1 fruit fly cellular context compared by ENCODE assay signal in genomic region chrX:7691947-7692739, dm6.
A peak's percentile ranks its signal among the peaks of the same experiment; 100 is the strongest.
TF ChIP-seq lines count a peak whose summit lies in the region.

No protein-coding gene starts in this region.

TF ChIP-seq in whole organism, embryonic, 481 proteins besides CTCF, POLR2A, EP300 and RAD21 (continued from another document and continues in another):
- TF ChIP-seq YL-1 (GFP tag; optimal IDR thresholded peaks at IDR 0.05; lab: Kevin White, UChicago) (no peak), bigmax (GFP tag; optimal IDR thresholded peaks at IDR 0.05; lab: Kevin White, UChicago) (no peak), Hmx (GFP tag; optimal IDR thresholded peaks at IDR 0.05; lab: Kevin White, UChicago) (peak; percentile 31), CG30431 (GFP tag; optimal IDR thresholded peaks at IDR 0.05; lab: Kevin White, UChicago) (peak; percentile 3), PHDP (tag; optimal IDR thresholded peaks at IDR 0.05; lab: Kevin White, UChicago) (peak; percentile 82), CG18476 (GFP tag; optimal IDR thresholded peaks at IDR 0.05; lab: Kevin White, UChicago) (peak; percentile 68), CoRest (tag; optimal IDR thresholded peaks at IDR 0.05; lab: Kevin White, UChicago) (peak; percentile 82), tio (GFP tag; optimal IDR thresholded peaks at IDR 0.05; lab: Kevin White, UChicago) (peak; percentile 72), HmgZ (tag; optimal IDR thresholded peaks at IDR 0.05; lab: Kevin White, UChicago) (peak; percentile 28), pfk (GFP tag; optimal IDR thresholded peaks at IDR 0.05; lab: Kevin White, UChicago) (peak; percentile 4), pnt (GFP tag; optimal IDR thresholded peaks at IDR 0.05; lab: Kevin White, UChicago) (peak; percentile 52), CG15601 (tag; optimal IDR thresholded peaks at IDR 0.05; lab: Kevin White, UChicago) (peak; percentile 21), CkIIα-i1 (GFP tag; IDR thresholded peaks at IDR 0.05; lab: Robert Waterston, UW) (no peak), z (GFP tag; IDR thresholded peaks at IDR 0.05; lab: Robert Waterston, UW) (no peak), disco-r (GFP tag; optimal IDR thresholded peaks at IDR 0.05; lab: Kevin White, UChicago) (peak; percentile 38), Sin3A (optimal IDR thresholded peaks at IDR 0.05; lab: Kevin White, UChicago) (no peak), bcd (GFP tag; optimal IDR thresholded peaks at IDR 0.05; lab: Kevin White, UChicago) (peak; percentile 71), MTF-1 (GFP tag; optimal IDR thresholded peaks at IDR 0.05; lab: Kevin White, UChicago; ENCODE audit: borderline replicate concordance) (no peak), ATbp (GFP tag; optimal IDR thresholded peaks at IDR 0.05; lab: Kevin White, UChicago) (peak; percentile 11), chinmo (GFP tag; IDR thresholded peaks at IDR 0.05; lab: Robert Waterston, UW; ENCODE audit: partially characterized antibody) (peak; percentile 80; the same call in 1 of the 4 replicates), CG11085 (GFP tag; IDR thresholded peaks at IDR 0.05; lab: Robert Waterston, UW) (no peak), ERR (GFP tag; optimal IDR thresholded peaks at IDR 0.05; lab: Kevin White, UChicago) (no peak), Lpt (GFP tag; optimal IDR thresholded peaks at IDR 0.05; lab: Kevin White, UChicago) (no peak), CG4707 (GFP tag; optimal IDR thresholded peaks at IDR 0.05; lab: Kevin White, UChicago) (no peak), stc (GFP tag; IDR thresholded peaks at IDR 0.05; lab: Robert Waterston, UW) (peak; percentile 64; the same call in 1 of the 2 replicates), CG9727 (GFP tag; optimal IDR thresholded peaks at IDR 0.05; lab: Kevin White, UChicago) (peak; percentile 75), CG8359 (GFP tag; optimal IDR thresholded peaks at IDR 0.05; lab: Kevin White, UChicago; ENCODE audit: borderline replicate concordance) (no peak), Bgb (GFP tag; IDR thresholded peaks at IDR 0.05; lab: Robert Waterston, UW; ENCODE audit: partially characterized antibody) (no peak), exex (tag; optimal IDR thresholded peaks at IDR 0.05; lab: Kevin White, UChicago) (no peak), CG14710 (tag; optimal IDR thresholded peaks at IDR 0.05; lab: Kevin White, UChicago) (peak; percentile 48), gt (GFP tag; IDR thresholded peaks at IDR 0.05; lab: Robert Waterston, UW) (no peak), CG8290 (GFP tag; optimal IDR thresholded peaks at IDR 0.05; lab: Kevin White, UChicago) (no peak), CG8290 (tag; optimal IDR thresholded peaks at IDR 0.05; lab: Kevin White, UChicago) (peak in 1 of 2 experiments; percentile 51), CG13775 (GFP tag; optimal IDR thresholded peaks at IDR 0.05; lab: Kevin White, UChicago) (peak; percentile 63), ttk (GFP tag; IDR thresholded peaks at IDR 0.05; lab: Robert Waterston, UW) (peak; percentile 61), tgo (GFP tag; IDR thresholded peaks at IDR 0.05; lab: Robert Waterston, UW) (peak; percentile 70), CG6654 (GFP tag; optimal IDR thresholded peaks at IDR 0.05; lab: Kevin White, UChicago) (peak; percentile 16), Mad (GFP tag; optimal IDR thresholded peaks at IDR 0.05; lab: Kevin White, UChicago) (peak; percentile 41), croc (GFP tag; conservative IDR thresholded peaks at IDR 0.05; lab: Robert Waterston, UW) (no peak), hth (optimal IDR thresholded peaks at IDR 0.05; lab: Kevin White, UChicago) (no peak), CG6272 (GFP tag; IDR thresholded peaks at IDR 0.05; lab: Robert Waterston, UW) (0 out of 2 replicates have a peak, but pooled peaks have one; percentile 6), Rfx (GFP tag; IDR thresholded peaks at IDR 0.05; lab: Robert Waterston, UW) (peak; percentile 74), CG3281 (GFP tag; optimal IDR thresholded peaks at IDR 0.05; lab: Kevin White, UChicago) (peak; percentile 87), CG17802 (tag; optimal IDR thresholded peaks at IDR 0.05; lab: Kevin White, UChicago) (no peak), CG14667 (GFP tag; IDR thresholded peaks at IDR 0.05; lab: Robert Waterston, UW) (peak; percentile 48; the same call in 1 of the 2 replicates), CG14441 (GFP tag; IDR thresholded peaks at IDR 0.05; lab: Robert Waterston, UW) (peak; percentile 73), tll (GFP tag; optimal IDR thresholded peaks at IDR 0.05; lab: Kevin White, UChicago) (no peak), Med (GFP tag; lab: Kevin White, UChicago) (peak; percentile 92), Tbp (GFP tag; optimal IDR thresholded peaks at IDR 0.05; lab: Kevin White, UChicago) (no peak), CG7271 (tag; optimal IDR thresholded peaks at IDR 0.05; lab: Kevin White, UChicago) (no peak), Ets97D (GFP tag; optimal IDR thresholded peaks at IDR 0.05; lab: Kevin White, UChicago) (peak; percentile 19), CG15011 (GFP tag; optimal IDR thresholded peaks at IDR 0.05; lab: Kevin White, UChicago) (peak; percentile 32), CG9817 (tag; optimal IDR thresholded peaks at IDR 0.05; lab: Kevin White, UChicago) (peak; percentile 68), CG5180 (GFP tag; optimal IDR thresholded peaks at IDR 0.05; lab: Kevin White, UChicago) (peak; percentile 9), CG2129 (GFP tag; IDR thresholded peaks at IDR 0.05; lab: Robert Waterston, UW; ENCODE audit: partially characterized antibody) (no peak), CG3407 (GFP tag; optimal IDR thresholded peaks at IDR 0.05; lab: Kevin White, UChicago) (no peak), CG34224 (GFP tag; IDR thresholded peaks at IDR 0.05; lab: Robert Waterston, UW; ENCODE audit: partially characterized antibody) (no peak), Neu2 (GFP tag; optimal IDR thresholded peaks at IDR 0.05; lab: Kevin White, UChicago; ENCODE audit: borderline replicate concordance) (no peak), wdn (GFP tag; IDR thresholded peaks at IDR 0.05; lab: Robert Waterston, UW) (peak; percentile 71), dysf (GFP tag; IDR thresholded peaks at IDR 0.05; lab: Robert Waterston, UW) (peak; percentile 81), tin (GFP tag; optimal IDR thresholded peaks at IDR 0.05; lab: Kevin White, UChicago) (peak; percentile 0), mirr (GFP tag; optimal IDR thresholded peaks at IDR 0.05; lab: Kevin White, UChicago) (no peak), ro (GFP tag; IDR thresholded peaks at IDR 0.05; lab: Robert Waterston, UW) (no peak), CG5245 (GFP tag; optimal IDR thresholded peaks at IDR 0.05; lab: Kevin White, UChicago) (peak; percentile 37), CG16815 (GFP tag; optimal IDR thresholded peaks at IDR 0.05; lab: Kevin White, UChicago) (peak; percentile 33), NK7.1 (GFP tag; optimal IDR thresholded peaks at IDR 0.05; lab: Kevin White, UChicago) (peak; percentile 17), CG7987 (GFP tag; optimal IDR thresholded peaks at IDR 0.05; lab: Kevin White, UChicago) (no peak), Atf6 (GFP tag; IDR thresholded peaks at IDR 0.05; lab: Robert Waterston, UW) (peak; percentile 93), Bdp1 (GFP tag; optimal IDR thresholded peaks at IDR 0.05; lab: Kevin White, UChicago) (no peak), sr (GFP tag; IDR thresholded peaks at IDR 0.05; lab: Robert Waterston, UW) (no peak), CG1647 (GFP tag; optimal IDR thresholded peaks at IDR 0.05; lab: Kevin White, UChicago) (peak; percentile 63), sob (GFP tag; IDR thresholded peaks at IDR 0.05; lab: Robert Waterston, UW) (peak; percentile 34; the same call in 1 of the 2 replicates), Gsc (GFP tag; IDR thresholded peaks at IDR 0.05; lab: Robert Waterston, UW) (no peak), ab (GFP tag; optimal IDR thresholded peaks at IDR 0.05; lab: Kevin White, UChicago) (no peak), CG5953 (GFP tag; IDR thresholded peaks at IDR 0.05; lab: Robert Waterston, UW) (0 out of 2 replicates have a peak, but pooled peaks have one; percentile 57), CG10654 (GFP tag; optimal IDR thresholded peaks at IDR 0.05; lab: Kevin White, UChicago) (peak; percentile 39), kni (GFP tag; optimal IDR thresholded peaks at IDR 0.05; lab: Kevin White, UChicago) (no peak), CG9437 (GFP tag; optimal IDR thresholded peaks at IDR 0.05; lab: Kevin White, UChicago) (peak; percentile 66), lilli (GFP tag; optimal IDR thresholded peaks at IDR 0.05; lab: Kevin White, UChicago) (peak; percentile 71), unc-4 (GFP tag; IDR thresholded peaks at IDR 0.05; lab: Robert Waterston, UW; ENCODE audit: partially characterized antibody) (0 out of 2 replicates have a peak, but pooled peaks have one; percentile 13), CG34422 (GFP tag; IDR thresholded peaks at IDR 0.05; lab: Robert Waterston, UW) (peak; percentile 45; the same call in 1 of the 3 replicates), sna (GFP tag; IDR thresholded peaks at IDR 0.05; lab: Robert Waterston, UW; ENCODE audit: partially characterized antibody) (no peak), ci (GFP tag; IDR thresholded peaks at IDR 0.05; lab: Robert Waterston, UW) (peak; percentile 75), crol (GFP tag; IDR thresholded peaks at IDR 0.05; lab: Robert Waterston, UW) (no peak), CG2875 (GFP tag; optimal IDR thresholded peaks at IDR 0.05; lab: Kevin White, UChicago) (no peak), salm (tag; optimal IDR thresholded peaks at IDR 0.05; lab: Kevin White, UChicago) (peak; percentile 8), fd64A (GFP tag; optimal IDR thresholded peaks at IDR 0.05; lab: Kevin White, UChicago) (peak; percentile 20), Sry-δ (GFP tag; optimal IDR thresholded peaks at IDR 0.05; lab: Kevin White, UChicago) (peak; percentile 25), da (GFP tag; optimal IDR thresholded peaks at IDR 0.05; lab: Kevin White, UChicago) (peak; percentile 33), C15 (GFP tag; IDR thresholded peaks at IDR 0.05; lab: Robert Waterston, UW) (0 out of 3 replicates have a peak, but pooled peaks have one; percentile 16), CG17829 (tag; optimal IDR thresholded peaks at IDR 0.05; lab: Kevin White, UChicago) (peak; percentile 56), CG13624 (GFP tag; optimal IDR thresholded peaks at IDR 0.05; lab: Kevin White, UChicago) (peak; percentile 88), nau (GFP tag; optimal IDR thresholded peaks at IDR 0.05; lab: Kevin White, UChicago) (peak; percentile 52), repo (GFP tag; optimal IDR thresholded peaks at IDR 0.05; lab: Kevin White, UChicago) (no peak), CG17568 (GFP tag; optimal IDR thresholded peaks at IDR 0.05; lab: Kevin White, UChicago) (no peak), CG3995 (GFP tag; optimal IDR thresholded peaks at IDR 0.05; lab: Kevin White, UChicago) (peak; percentile 4), CG9876 (GFP tag; optimal IDR thresholded peaks at IDR 0.05; lab: Kevin White, UChicago) (no peak), MBD-R2 (GFP tag; IDR thresholded peaks at IDR 0.05; lab: Robert Waterston, UW) (peak; percentile 12; the same call in 1 of the 2 replicates), lov (optimal IDR thresholded peaks at IDR 0.05; lab: Kevin White, UChicago) (no peak), lov (GFP tag; IDR thresholded peaks at IDR 0.05; lab: Robert Waterston, UW) (no peak), CG14014 (GFP tag; IDR thresholded peaks at IDR 0.05; lab: Robert Waterston, UW) (peak; percentile 73), en (GFP tag; optimal IDR thresholded peaks at IDR 0.05; lab: Kevin White, UChicago) (peak; percentile 59), CG11723 (GFP tag; optimal IDR thresholded peaks at IDR 0.05; lab: Kevin White, UChicago) (peak; percentile 50), Fer1 (GFP tag; optimal IDR thresholded peaks at IDR 0.05; lab: Kevin White, UChicago) (peak; percentile 77), CG2202 (tag; optimal IDR thresholded peaks at IDR 0.05; lab: Kevin White, UChicago) (no peak), CG7357 (GFP tag; IDR thresholded peaks at IDR 0.05; lab: Robert Waterston, UW) (peak; percentile 40; the same call in 1 of the 3 replicates), CG15479 (GFP tag; optimal IDR thresholded peaks at IDR 0.05; lab: Kevin White, UChicago) (no peak), CG17912 (GFP tag; optimal IDR thresholded peaks at IDR 0.05; lab: Kevin White, UChicago) (no peak), CG12744 (GFP tag; optimal IDR thresholded peaks at IDR 0.05; lab: Kevin White, UChicago) (peak; percentile 60), CG43689 (GFP tag; IDR thresholded peaks at IDR 0.05; lab: Robert Waterston, UW) (no peak), CG4730 (GFP tag; IDR thresholded peaks at IDR 0.05; lab: Robert Waterston, UW) (peak; percentile 56), CG17361 (GFP tag; IDR thresholded peaks at IDR 0.05; lab: Robert Waterston, UW) (peak; percentile 85), caup (GFP tag; optimal IDR thresholded peaks at IDR 0.05; lab: Kevin White, UChicago; ENCODE audit: severe bottlenecking) (peak; percentile 67), kay (GFP tag; optimal IDR thresholded peaks at IDR 0.05; lab: Kevin White, UChicago) (peak; percentile 5), Opbp (GFP tag; IDR thresholded peaks at IDR 0.05; lab: Robert Waterston, UW; ENCODE audit: partially characterized antibody) (no peak), vvl (GFP tag; IDR thresholded peaks at IDR 0.05; lab: Robert Waterston, UW) (peak; percentile 73), wor (GFP tag; IDR thresholded peaks at IDR 0.05; lab: Robert Waterston, UW) (peak; percentile 42; the same call in 1 of the 2 replicates), br (optimal IDR thresholded peaks at IDR 0.05; lab: Kevin White, UChicago) (no peak), CG11560 (tag; IDR thresholded peaks at IDR 0.05; lab: Robert Waterston, UW) (peak; percentile 22; the same call in 1 of the 3 replicates), Sox102F (GFP tag; optimal IDR thresholded peaks at IDR 0.05; lab: Kevin White, UChicago) (peak; percentile 79), CG12104 (GFP tag; optimal IDR thresholded peaks at IDR 0.05; lab: Kevin White, UChicago) (peak; percentile 76), tna (GFP tag; IDR thresholded peaks at IDR 0.05; lab: Robert Waterston, UW; ENCODE audit: partially characterized antibody) (no peak), Deaf1 (tag; optimal IDR thresholded peaks at IDR 0.05; lab: Kevin White, UChicago) (peak; percentile 60), CG2889 (GFP tag; IDR thresholded peaks at IDR 0.05; lab: Robert Waterston, UW) (peak; percentile 72; the same call in 2 of the 3 replicates), CG6683 (GFP tag; optimal IDR thresholded peaks at IDR 0.05; lab: Kevin White, UChicago) (peak; percentile 31), Sry-β (GFP tag; optimal IDR thresholded peaks at IDR 0.05; lab: Kevin White, UChicago) (no peak), p53 (GFP tag; optimal IDR thresholded peaks at IDR 0.05; lab: Kevin White, UChicago) (no peak), ash1 (GFP tag; optimal IDR thresholded peaks at IDR 0.05; lab: Kevin White, UChicago) (no peak), nerfin-1 (tag; optimal IDR thresholded peaks at IDR 0.05; lab: Kevin White, UChicago) (peak; percentile 81), CG11504 (tag; optimal IDR thresholded peaks at IDR 0.05; lab: Kevin White, UChicago) (peak; percentile 73)
